Worm (Caenorhabditis elegans) whole organism, late embryonic: ENCODE measurements around the gene M163.1.
"Not testable (repeated sequence)": the region's sequence is repeated elsewhere in the genome, so short reads cannot be mapped to it uniquely, and the experiment has no call there.

ENCODE experiments used
- C08G9.2 ChIP-seq: sonication (generic microtip); optimal IDR thresholded peaks from 2 replicates; lab custom pipeline; 2016; ENCODE audit warnings: mild to moderate bottlenecking, missing genetic modification characterization, moderate library complexity, missing compliant biosample characterization
- C38D4.7 ChIP-seq: fragments of 200-800 bp; sonication (Bioruptor generic); optimal IDR thresholded peaks from 2 replicates; lab custom pipeline; 2018; ENCODE audit warnings: mild to moderate bottlenecking, missing genetic modification characterization, moderate library complexity, missing compliant biosample characterization
- K02D7.2 ChIP-seq: sonication (generic microtip); optimal IDR thresholded peaks from 2 replicates; lab custom pipeline; 2017; ENCODE audit warnings: mild to moderate bottlenecking, missing genetic modification characterization, missing compliant biosample characterization
- ama-1 ChIP-seq: fragments of 150-350 bp; optimal IDR thresholded peaks from 2 replicates; lab custom pipeline; 2014
- ceh-2 ChIP-seq: sonication (generic microtip); optimal IDR thresholded peaks from 2 replicates; lab custom pipeline; 2016; ENCODE audit warnings: missing genotype, missing genetic modification characterization, missing compliant biosample characterization
- ceh-45 ChIP-seq: fragments of 200-800 bp; sonication (Bioruptor generic); IDR thresholded peaks from 2 replicates; pipeline ENCODE4 v1.3.6; 2022; ENCODE audit warnings: missing genetic modification reagents, missing genetic modification characterization, missing compliant biosample characterization
- ceh-6 ChIP-seq: fragments of 200-800 bp; sonication (Bioruptor generic); optimal IDR thresholded peaks from 2 replicates; lab custom pipeline; 2018; ENCODE audit warnings: mild to moderate bottlenecking, missing genetic modification characterization, missing compliant biosample characterization
- ceh-9 ChIP-seq: sonication (generic microtip); optimal IDR thresholded peaks from 2 replicates; lab custom pipeline; 2016; ENCODE audit warnings: mild to moderate bottlenecking, missing genetic modification characterization, inconsistent platforms, missing compliant biosample characterization
- che-1 ChIP-seq: sonication (generic microtip); optimal IDR thresholded peaks from 2 replicates; lab custom pipeline; 2016; ENCODE audit warnings: mild to moderate bottlenecking, missing genetic modification characterization, missing compliant biosample characterization
- dmd-4 ChIP-seq: sonication (generic microtip); optimal IDR thresholded peaks from 2 replicates; lab custom pipeline; 2016; ENCODE audit warnings: borderline replicate concordance, missing genetic modification characterization, missing compliant biosample characterization
- elt-2 ChIP-seq: sonication (generic microtip); optimal IDR thresholded peaks from 2 replicates; lab custom pipeline; 2016; ENCODE audit warnings: missing genetic modification reagents, missing genetic modification characterization, missing compliant biosample characterization
- elt-4 ChIP-seq: sonication (generic microtip); optimal IDR thresholded peaks from 2 replicates; lab custom pipeline; 2016; ENCODE audit warnings: missing genetic modification characterization, missing compliant biosample characterization
- fkh-6 ChIP-seq: sonication (generic microtip); optimal IDR thresholded peaks from 2 replicates; lab custom pipeline; 2016; ENCODE audit warnings: missing genetic modification characterization, missing compliant biosample characterization
- gmeb-2 ChIP-seq: sonication (generic microtip); optimal IDR thresholded peaks from 2 replicates; lab custom pipeline; 2016; ENCODE audit warnings: missing genetic modification characterization, inconsistent platforms, missing compliant biosample characterization
- hlh-30 ChIP-seq: sonication (generic microtip); optimal IDR thresholded peaks from 2 replicates; lab custom pipeline; 2017; ENCODE audit warnings: antibody characterized with exemption, missing genetic modification characterization, missing compliant biosample characterization; ENCODE audit not compliant: insufficient read depth
- hlh-6 ChIP-seq: sonication (generic microtip); optimal IDR thresholded peaks from 2 replicates; lab custom pipeline; 2016; ENCODE audit warnings: missing genotype, missing genetic modification characterization, missing compliant biosample characterization
- hlh-8 ChIP-seq: sonication (generic microtip); optimal IDR thresholded peaks from 2 replicates; lab custom pipeline; 2016; ENCODE audit warnings: missing genotype, missing genetic modification characterization, missing compliant biosample characterization
- lin-11 ChIP-seq: fragments of 200-800 bp; sonication (Bioruptor generic); optimal IDR thresholded peaks from 2 replicates; lab custom pipeline; 2018; ENCODE audit warnings: mild to moderate bottlenecking, missing genetic modification characterization, missing compliant biosample characterization
- mec-3 ChIP-seq: sonication (generic microtip); optimal IDR thresholded peaks from 2 replicates; lab custom pipeline; 2016; ENCODE audit warnings: borderline replicate concordance, missing genetic modification characterization, missing compliant biosample characterization
- nhr-11 ChIP-seq: fragments of 150-350 bp; optimal IDR thresholded peaks from 2 replicates; lab custom pipeline; 2014; ENCODE audit warnings: missing biosample characterization, missing genetic modification characterization
- nhr-232 ChIP-seq: sonication (generic microtip); optimal IDR thresholded peaks from 2 replicates; lab custom pipeline; 2016; ENCODE audit warnings: missing genetic modification characterization, missing compliant biosample characterization
- npax-4 ChIP-seq: sonication (generic microtip); optimal IDR thresholded peaks from 2 replicates; lab custom pipeline; 2016; ENCODE audit warnings: missing genetic modification characterization, missing compliant biosample characterization
- pag-3 ChIP-seq: sonication (generic microtip); optimal IDR thresholded peaks from 2 replicates; lab custom pipeline; 2016; ENCODE audit warnings: missing compliant biosample characterization, missing genetic modification characterization, borderline replicate concordance
- pat-9 ChIP-seq: fragments of 200-800 bp; sonication (Bioruptor generic); optimal IDR thresholded peaks from 2 replicates; lab custom pipeline; 2018; ENCODE audit warnings: mild to moderate bottlenecking, missing genetic modification characterization, moderate library complexity, missing compliant biosample characterization
- pax-1 ChIP-seq: fragments of 150-350 bp; optimal IDR thresholded peaks from 2 replicates; lab custom pipeline; 2014; ENCODE audit warnings: missing biosample characterization, missing genetic modification characterization
- ref-2 ChIP-seq: sonication (generic microtip); optimal IDR thresholded peaks from 2 replicates; lab custom pipeline; 2016; ENCODE audit warnings: missing genetic modification characterization, missing compliant biosample characterization
- sdc-2 ChIP-seq: sonication (generic microtip); optimal IDR thresholded peaks from 2 replicates; lab custom pipeline; 2016; ENCODE audit warnings: missing genotype, missing genetic modification characterization, missing compliant biosample characterization
- sox-2 ChIP-seq: fragments of 200-800 bp; sonication (Bioruptor generic); IDR thresholded peaks from 2 replicates; pipeline ENCODE4 v1.3.6; 2022; ENCODE audit warnings: missing genetic modification reagents, missing genetic modification characterization, missing compliant biosample characterization
- syd-9 ChIP-seq: sonication (generic microtip); optimal IDR thresholded peaks from 2 replicates; lab custom pipeline; 2016; ENCODE audit warnings: mild to moderate bottlenecking, missing genetic modification characterization, moderate library complexity, missing compliant biosample characterization
- tbx-7 ChIP-seq: sonication (generic microtip); optimal IDR thresholded peaks from 2 replicates; lab custom pipeline; 2016; ENCODE audit warnings: missing genotype, missing genetic modification characterization, missing compliant biosample characterization
- ttx-3 ChIP-seq: sonication (generic microtip); optimal IDR thresholded peaks from 2 replicates; lab custom pipeline; 2016; ENCODE audit warnings: missing genetic modification reagents, missing genetic modification characterization, missing compliant biosample characterization
- unc-55 ChIP-seq: sonication (generic microtip); optimal IDR thresholded peaks from 2 replicates; lab custom pipeline; 2017; ENCODE audit warnings: missing biosample characterization, missing genetic modification reagents, missing genetic modification characterization
- unc-86 ChIP-seq: sonication (generic microtip); optimal IDR thresholded peaks from 2 replicates; lab custom pipeline; 2016; ENCODE audit warnings: missing genetic modification characterization, missing compliant biosample characterization
- ztf-16 ChIP-seq: sonication (generic microtip); optimal IDR thresholded peaks from 2 replicates; lab custom pipeline; 2017; ENCODE audit warnings: missing genetic modification characterization, missing compliant biosample characterization

The M163.1 gene

ce11 chrX:14535913-14536312 lies 32.3 kb upstream of the M163.1 start:
- TF ChIP-seq tbx-7 (tag; lab: Kevin White, UChicago) = no peak
- no peak for TF ChIP-seq hlh-30
- no peak for TF ChIP-seq ceh-45 (GFP tag; lab: Robert Waterston, UW)
- TF ChIP-seq pag-3 (tag; lab: Kevin White, UChicago) = no peak
- TF ChIP-seq elt-2 (tag; lab: Kevin White, UChicago) = no peak
- no peak for TF ChIP-seq che-1 (tag; lab: Kevin White, UChicago)
- no peak for TF ChIP-seq ceh-2 (tag; lab: Kevin White, UChicago)
- TF ChIP-seq unc-55 (GFP tag; lab: Kevin White, UChicago) = no peak
- TF ChIP-seq ref-2 (tag; lab: Kevin White, UChicago) = no peak
- TF ChIP-seq nhr-11 = no peak
- no peak for TF ChIP-seq fkh-6 (tag; lab: Kevin White, UChicago)
- TF ChIP-seq lin-11 = no peak
- no peak for TF ChIP-seq sdc-2 (tag; lab: Kevin White, UChicago)
- no peak for TF ChIP-seq ztf-16 (tag; lab: Kevin White, UChicago)
- TF ChIP-seq ttx-3 (tag; lab: Kevin White, UChicago) = no peak
- no peak for TF ChIP-seq syd-9 (tag; lab: Kevin White, UChicago)
- TF ChIP-seq pat-9 (tag; lab: Kevin White, UChicago) = no peak
- TF ChIP-seq ama-1 (lab: Kevin White, UChicago) = no peak
- TF ChIP-seq C38D4.7 (GFP tag; lab: Kevin White, UChicago) = no peak

DNA sequence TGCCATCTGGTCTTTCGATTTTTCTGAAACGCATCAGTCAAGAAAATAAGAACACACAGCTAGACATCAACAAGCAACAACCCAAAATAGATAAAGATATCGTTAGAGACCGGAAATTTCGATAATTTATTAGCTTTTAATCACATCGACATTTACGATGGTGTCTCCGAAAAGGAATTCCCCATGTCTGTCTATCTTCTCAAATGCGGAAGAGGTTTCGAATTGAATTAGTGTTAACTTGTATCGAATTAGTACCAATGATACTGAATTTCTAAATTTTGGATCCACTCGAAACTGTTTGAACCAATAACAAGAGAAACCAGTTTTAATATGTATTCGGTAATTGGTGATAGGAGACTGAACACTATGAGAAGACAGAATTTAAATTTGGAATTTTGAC lies 31.0 kb upstream of the M163.1 start:
- TF ChIP-seq unc-55 (GFP tag; lab: Kevin White, UChicago) (no peak), npax-4 (tag; lab: Kevin White, UChicago) (no peak), elt-4 (tag; lab: Kevin White, UChicago) (no peak), ceh-9 (tag; lab: Kevin White, UChicago) (no peak), mec-3 (tag; lab: Kevin White, UChicago) (no peak), dmd-4 (tag; lab: Kevin White, UChicago) (no peak), hlh-8 (tag; lab: Kevin White, UChicago) (no peak), che-1 (tag; lab: Kevin White, UChicago) (no peak), pax-1 (tag; lab: Kevin White, UChicago) (no peak), syd-9 (tag; lab: Kevin White, UChicago) (no peak), hlh-6 (tag; lab: Kevin White, UChicago) (no peak), ztf-16 (tag; lab: Kevin White, UChicago) (no peak), fkh-6 (tag; lab: Kevin White, UChicago) (no peak), ref-2 (tag; lab: Kevin White, UChicago) (no peak)
- TF ChIP-seq, all 69 proteins: peak for 0

ce11 chrX:14534117-14534516 lies 30.5 kb upstream of the M163.1 start, which contains the start of gene T24C2.5:
Gene T24C2.5 (plus strand): TSS chrX:14534417.
- TF ChIP-seq ref-2 (tag; lab: Kevin White, UChicago) (no peak), ama-1 (lab: Kevin White, UChicago) (no peak), C08G9.2 (tag; lab: Kevin White, UChicago) (no peak), nhr-232 (tag; lab: Kevin White, UChicago) (no peak)

DNA sequence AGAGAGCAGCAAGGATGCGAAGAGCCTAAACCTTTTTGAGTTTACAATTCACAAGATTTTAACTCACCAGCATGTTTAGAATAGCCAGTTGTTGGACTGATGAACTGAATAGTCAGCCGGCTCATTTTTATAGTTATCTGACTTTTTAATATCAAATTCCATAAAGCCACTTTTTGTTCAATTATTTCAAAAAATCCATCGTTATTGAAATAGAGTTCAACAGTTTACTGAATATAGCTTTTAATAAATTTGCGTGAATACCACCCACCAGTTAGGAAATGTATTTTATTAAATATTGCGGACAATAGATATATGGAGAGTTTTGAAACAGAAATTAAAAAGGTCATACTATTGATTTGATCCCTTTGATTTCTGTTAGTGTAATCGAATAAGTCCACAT lies 26.5 kb upstream of the M163.1 start, which contains the start of gene nspc-20:
TSS of gene nspc-20 (minus strand) at position 101 of the 400 bp plus-strand sequence.
- TF ChIP-seq unc-86 (tag; lab: Kevin White, UChicago) (no peak), sox-2 (no peak), npax-4 (tag; lab: Kevin White, UChicago) (no peak), gmeb-2 (tag; lab: Kevin White, UChicago) (no peak)

ce11 chrX:14528399-14528798 lies 24.8 kb upstream of the M163.1 start, which contains the start of gene nspc-19:
Gene nspc-19 (plus strand): TSS chrX:14528699.
- TF ChIP-seq ceh-6 (GFP tag; lab: Kevin White, UChicago); sox-2; K02D7.2 (tag; lab: Kevin White, UChicago): not testable (repeated sequence)
- TF ChIP-seq, all 69 proteins: peak for 0; not testable (repeated sequence) for 69
